Worm (Caenorhabditis elegans): Measurements from ENCODE around the gene gur-4.

The gur-4 gene

ce11 chrII:14059767-14060166 lies 44.8 kb upstream of the gur-4 start, which contains the start of gene rpb-11 (continued):
- TF ChIP-seq snu-23 (GFP tag; optimal IDR thresholded peaks at IDR 0.05) (peak; percentile 97), C04F5.9 (tag; optimal IDR thresholded peaks at IDR 0.05) (peak; percentile 85), alr-1 (tag; optimal IDR thresholded peaks at IDR 0.05; ENCODE audit: borderline replicate concordance) (no peak), aly-2 (tag; optimal IDR thresholded peaks at IDR 0.05) (peak; percentile 86), jun-1 (tag; optimal IDR thresholded peaks at IDR 0.05) (peak; percentile 90), lir-3 (tag; optimal IDR thresholded peaks at IDR 0.05; ENCODE audit: poor library complexity) (peak; percentile 74), nhr-12 (tag; optimal IDR thresholded peaks at IDR 0.05) (no peak), efl-1 (optimal IDR thresholded peaks at IDR 0.05) (peak; percentile 95 to 99), efl-1 (GFP tag; optimal IDR thresholded peaks at IDR 0.05 in 1 of 2) (peak; percentile 99 to 100), tlp-1 (tag; optimal IDR thresholded peaks at IDR 0.05) (no peak), grh-1 (GFP tag; IDR thresholded peaks at IDR 0.05) (peak; percentile 94), nhr-90 (tag; optimal IDR thresholded peaks at IDR 0.05; ENCODE audit: poor library complexity) (peak; percentile 98), unc-98 (GFP tag; IDR thresholded peaks at IDR 0.05) (peak; percentile 58; the same call in 1 of the 2 replicates), lin-13 (GFP tag; optimal IDR thresholded peaks at IDR 0.05) (peak; percentile 95), unc-62 (GFP tag; optimal IDR thresholded peaks at IDR 0.05) (peak; percentile 16), nhr-19 (GFP tag; conservative IDR thresholded peaks at IDR 0.05) (peak; percentile 96), unc-130 (tag; optimal IDR thresholded peaks at IDR 0.05) (peak; percentile 96), aha-1 (tag; optimal IDR thresholded peaks at IDR 0.05) (peak; percentile 55), elt-3 (tag; optimal IDR thresholded peaks at IDR 0.05) (peak in 4 of 6 experiments; percentile 52 to 93 (median 80)), Y116A8C.19 (tag; optimal IDR thresholded peaks at IDR 0.05; ENCODE audit: borderline replicate concordance) (no peak), skn-1 (tag; optimal IDR thresholded peaks at IDR 0.05) (peak; percentile 90), nhr-47 (tag; optimal IDR thresholded peaks at IDR 0.05) (peak; percentile 98), nhr-77 (tag; optimal IDR thresholded peaks at IDR 0.05) (peak; percentile 97), mep-1 (tag; optimal IDR thresholded peaks at IDR 0.05) (peak; percentile 99), ceh-82 (tag; optimal IDR thresholded peaks at IDR 0.05) (peak; percentile 96), egl-27 (tag; optimal IDR thresholded peaks at IDR 0.05) (peak in 1 of 2 experiments; percentile 22), ces-1 (GFP tag; optimal IDR thresholded peaks at IDR 0.05) (no peak), tbx-2 (tag; optimal IDR thresholded peaks at IDR 0.05) (peak; percentile 97), nhr-20 (tag; optimal IDR thresholded peaks at IDR 0.05) (peak; percentile 96), ceh-8 (GFP tag; optimal IDR thresholded peaks at IDR 0.05) (peak; percentile 92), zip-4 (GFP tag; optimal IDR thresholded peaks at IDR 0.05) (peak; percentile 85), nhr-84 (tag; optimal IDR thresholded peaks at IDR 0.05) (no peak), C34B4.2 (tag; optimal IDR thresholded peaks at IDR 0.05) (peak; percentile 69), hlh-17 (GFP tag; optimal IDR thresholded peaks at IDR 0.05; ENCODE audit: borderline replicate concordance) (no peak), lin-39 (tag; optimal IDR thresholded peaks at IDR 0.05) (peak; percentile 98), zag-1 (tag; optimal IDR thresholded peaks at IDR 0.05) (peak; percentile 7), isw-1 (GFP tag; IDR thresholded peaks at IDR 0.05) (peak; percentile 92), fkh-8 (tag; optimal IDR thresholded peaks at IDR 0.05) (peak; percentile 93), snpc-4 (tag; optimal IDR thresholded peaks at IDR 0.05) (peak; percentile 93), rnt-1 (tag; optimal IDR thresholded peaks at IDR 0.05) (peak; percentile 97), fkh-4 (tag; optimal IDR thresholded peaks at IDR 0.05; ENCODE audit: borderline replicate concordance) (peak; percentile 57), sox-4 (tag; optimal IDR thresholded peaks at IDR 0.05) (peak; percentile 81), nhr-76 (tag; optimal IDR thresholded peaks at IDR 0.05) (no peak), mdl-1 (tag; optimal IDR thresholded peaks at IDR 0.05) (peak in 1 of 2 experiments; percentile 86), nhr-11 (tag; optimal IDR thresholded peaks at IDR 0.05) (peak; percentile 91), irx-1 (tag; optimal IDR thresholded peaks at IDR 0.05) (peak; percentile 88), lin-35 (GFP tag; optimal IDR thresholded peaks at IDR 0.05) (peak; percentile 99 to 100), xbp-1 (tag; optimal IDR thresholded peaks at IDR 0.05) (peak; percentile 95), fos-1 (tag; optimal IDR thresholded peaks at IDR 0.05) (peak; percentile 82), nhr-85 (tag) (peak; percentile 96), ceh-88 (GFP tag; IDR thresholded peaks at IDR 0.05) (peak; percentile 79), hlh-4 (tag; optimal IDR thresholded peaks at IDR 0.05) (no peak), nhr-237 (tag; optimal IDR thresholded peaks at IDR 0.05) (peak; percentile 66)

Measured in whole organism, L1 larva.